Fruit fly (Drosophila melanogaster) whole organism, embryonic: ENCODE results near the gene CG16789.

Experiments
- Atf3 ChIP-seq: fragments of 200-800 bp; sonication (Bioruptor generic); optimal IDR thresholded peaks from 3 replicates; lab custom pipeline; 2016; ENCODE audit warnings: missing biosample characterization, missing genetic modification characterization
- CG10431 ChIP-seq: fragments of 200-800 bp; sonication (Bioruptor generic); optimal IDR thresholded peaks from 3 replicates; lab custom pipeline; 2018; ENCODE audit warnings: missing biosample characterization, mild to moderate bottlenecking, missing genetic modification characterization
- CG11695 ChIP-seq: fragments of 200-800 bp; sonication (Bioruptor generic); IDR thresholded peaks from 3 replicates; pipeline ENCODE4 v1.3.6; 2022; ENCODE audit warnings: missing biosample characterization, missing genetic modification characterization
- CG1233 ChIP-seq: fragments of 200-800 bp; sonication (Bioruptor generic); optimal IDR thresholded peaks from 4 replicates; lab custom pipeline; 2018; ENCODE audit warnings: missing biosample characterization, mild to moderate bottlenecking, missing genetic modification characterization
- CG12391 ChIP-seq: fragments of 200-800 bp; sonication (Bioruptor generic); optimal IDR thresholded peaks from 3 replicates; lab custom pipeline; 2018; ENCODE audit warnings: missing biosample characterization, mild to moderate bottlenecking, missing genetic modification characterization, moderate library complexity
- CG14050 ChIP-seq: fragments of 200-800 bp; sonication (Bioruptor generic); IDR thresholded peaks from 3 replicates; pipeline ENCODE4 v1.3.6; 2022; ENCODE audit warnings: missing biosample characterization, missing genetic modification characterization
- CG15073 ChIP-seq: fragments of 200-800 bp; sonication (Bioruptor generic); optimal IDR thresholded peaks from 2 replicates; lab custom pipeline; 2016; ENCODE audit warnings: missing biosample characterization, missing genetic modification characterization
- CG15514 ChIP-seq: fragments of 200-800 bp; sonication (Bioruptor generic); optimal IDR thresholded peaks from 3 replicates; lab custom pipeline; 2017; ENCODE audit warnings: missing biosample characterization, missing genetic modification characterization, mild to moderate bottlenecking, moderate library complexity, missing genetic modification reagents
- CG1603 ChIP-seq: fragments of 200-800 bp; sonication (Bioruptor generic); optimal IDR thresholded peaks from 2 replicates; lab custom pipeline; 2019; ENCODE audit warnings: missing biosample characterization, mild to moderate bottlenecking, missing genetic modification characterization, moderate library complexity
- CG16863 ChIP-seq: fragments of 200-800 bp; sonication (Bioruptor generic); optimal IDR thresholded peaks from 3 replicates; lab custom pipeline; 2016; ENCODE audit warnings: missing biosample characterization, missing genetic modification characterization
- CG17361 ChIP-seq: fragments of 200-800 bp; sonication (Bioruptor generic); IDR thresholded peaks from 3 replicates; pipeline ENCODE4 v1.3.6; 2022; ENCODE audit warnings: missing biosample characterization, missing genetic modification characterization
- CG2678 ChIP-seq: fragments of 200-800 bp; sonication (Bioruptor generic); optimal IDR thresholded peaks from 3 replicates; lab custom pipeline; 2019; ENCODE audit warnings: missing biosample characterization, mild to moderate bottlenecking, missing genetic modification characterization, moderate library complexity
- CG33557 ChIP-seq: fragments of 200-800 bp; sonication (Bioruptor generic); optimal IDR thresholded peaks from 2 replicates; lab custom pipeline; 2019; ENCODE audit warnings: missing biosample characterization, mild to moderate bottlenecking, missing genetic modification characterization, moderate library complexity
- CG4360 ChIP-seq: fragments of 200-800 bp; sonication (Bioruptor generic); IDR thresholded peaks from 2 replicates; pipeline ENCODE4 v1.3.6; 2022; ENCODE audit warnings: missing biosample characterization, missing genetic modification characterization
- CG4424 ChIP-seq: fragments of 200-800 bp; sonication (Bioruptor generic); optimal IDR thresholded peaks from 3 replicates; lab custom pipeline; 2016; ENCODE audit warnings: missing biosample characterization, missing genetic modification characterization
- CG4854 ChIP-seq: fragments of 200-800 bp; sonication (Bioruptor generic); optimal IDR thresholded peaks from 2 replicates; lab custom pipeline; 2016; ENCODE audit warnings: missing biosample characterization, missing genetic modification characterization, inconsistent platforms
- CG6175 ChIP-seq: fragments of 200-800 bp; sonication (Bioruptor generic); IDR thresholded peaks from 3 replicates; pipeline ENCODE4 v1.3.6; 2022; ENCODE audit warnings: missing biosample characterization, missing genetic modification characterization
- CG6765 ChIP-seq: fragments of 200-800 bp; sonication (Bioruptor generic); optimal IDR thresholded peaks from 3 replicates; lab custom pipeline; 2017; ENCODE audit warnings: missing biosample characterization, mild to moderate bottlenecking, missing genetic modification characterization
- CG6791 ChIP-seq: fragments of 200-800 bp; sonication (Bioruptor generic); IDR thresholded peaks from 3 replicates; pipeline ENCODE4 v1.3.6; 2022; ENCODE audit warnings: missing biosample characterization, missing genetic modification characterization; ENCODE audit not compliant: partially characterized antibody
- CG6854 ChIP-seq: fragments of 200-800 bp; sonication (Bioruptor generic); optimal IDR thresholded peaks from 3 replicates; lab custom pipeline; 2017; ENCODE audit warnings: missing biosample characterization, mild to moderate bottlenecking, missing genetic modification characterization
- CG7786 ChIP-seq: fragments of 200-800 bp; sonication (Bioruptor generic); optimal IDR thresholded peaks from 2 replicates; lab custom pipeline; 2016; ENCODE audit warnings: missing biosample characterization, missing genetic modification characterization
- CHES-1-like ChIP-seq: fragments of 200-800 bp; sonication (Bioruptor generic); optimal IDR thresholded peaks from 2 replicates; lab custom pipeline; 2016; ENCODE audit warnings: missing biosample characterization, missing genetic modification characterization
- Camta ChIP-seq: fragments of 200-800 bp; sonication (Bioruptor generic); optimal IDR thresholded peaks from 2 replicates; lab custom pipeline; 2016; ENCODE audit warnings: missing biosample characterization, missing genetic modification characterization
- CoRest ChIP-seq: fragments of 200-800 bp; sonication (Bioruptor generic); optimal IDR thresholded peaks from 3 replicates; lab custom pipeline; 2018; ENCODE audit warnings: missing biosample characterization, mild to moderate bottlenecking, missing genetic modification characterization, moderate library complexity
- D ChIP-seq, 2 experiments: fragments of 200-800 bp in 1 of 2; fragments of >200 bp in 1 of 2; sonication (Bioruptor generic) in 1 of 2; optimal IDR thresholded peaks; 2 replicates in 1 of 2; 3 replicates in 1 of 2; lab custom pipeline; 2017; ENCODE audit warnings: mild to moderate bottlenecking in 1 of 2, missing biosample characterization in 1 of 2, missing genetic modification characterization in 1 of 2, missing genetic modification reagents in 1 of 2
- Dip2 ChIP-seq: fragments of 200-800 bp; sonication (Bioruptor generic); IDR thresholded peaks from 2 replicates; pipeline ENCODE4 v1.3.6; 2022; ENCODE audit warnings: missing biosample characterization, missing genetic modification characterization
- ERR ChIP-seq: fragments of 200-800 bp; sonication (Bioruptor generic); optimal IDR thresholded peaks from 2 replicates; lab custom pipeline; 2016; ENCODE audit warnings: missing biosample characterization, missing genetic modification characterization
- GATAe ChIP-seq: fragments of 200-800 bp; sonication (Bioruptor generic); conservative IDR thresholded peaks from 2 replicates; pipeline ENCODE4 v1.3.6; 2022; ENCODE audit warnings: missing biosample characterization, missing genetic modification characterization
- Gsc ChIP-seq: fragments of 200-800 bp; sonication (Bioruptor generic); IDR thresholded peaks from 2 replicates; pipeline ENCODE4 v1.3.6; 2022; ENCODE audit warnings: missing biosample characterization, missing genetic modification characterization
- Mes4 ChIP-seq: fragments of 200-800 bp; sonication (Bioruptor generic); optimal IDR thresholded peaks from 2 replicates; lab custom pipeline; 2016; ENCODE audit warnings: missing biosample characterization, missing genetic modification characterization
- Myb ChIP-seq: fragments of 200-800 bp; sonication (Bioruptor generic); optimal IDR thresholded peaks from 2 replicates; lab custom pipeline; 2016; ENCODE audit warnings: missing biosample characterization, missing genetic modification characterization
- Sin3A ChIP-seq: fragments of >200 bp; optimal IDR thresholded peaks from 2 replicates; lab custom pipeline; 2018
- TFAM ChIP-seq: fragments of 200-800 bp; sonication (Bioruptor generic); optimal IDR thresholded peaks from 2 replicates; lab custom pipeline; 2017; ENCODE audit warnings: missing biosample characterization, missing genetic modification characterization, inconsistent platforms
- YL-1 ChIP-seq: fragments of 200-800 bp; sonication (Bioruptor generic); optimal IDR thresholded peaks from 3 replicates; lab custom pipeline; 2017; ENCODE audit warnings: missing biosample characterization, mild to moderate bottlenecking, missing genetic modification characterization
- al ChIP-seq: fragments of 200-800 bp; sonication (Bioruptor generic); IDR thresholded peaks from 2 replicates; pipeline ENCODE4 v1.3.6; 2022; ENCODE audit warnings: missing biosample characterization, missing genetic modification characterization
- az2 ChIP-seq: fragments of 200-800 bp; sonication (Bioruptor generic); optimal IDR thresholded peaks from 3 replicates; lab custom pipeline; 2016; ENCODE audit warnings: missing biosample characterization, missing genetic modification characterization
- croc ChIP-seq: fragments of 200-800 bp; sonication (Bioruptor generic); conservative IDR thresholded peaks from 3 replicates; pipeline ENCODE4 v1.3.6; 2022; ENCODE audit warnings: missing biosample characterization, missing genetic modification characterization
- crol ChIP-seq: fragments of 200-800 bp; sonication (Bioruptor generic); IDR thresholded peaks from 2 replicates; pipeline ENCODE4 v1.3.6; 2022; ENCODE audit warnings: missing biosample characterization, missing genetic modification characterization
- dati ChIP-seq: fragments of 200-800 bp; sonication (Bioruptor generic); IDR thresholded peaks from 2 replicates; pipeline ENCODE4 v1.3.6; 2022; ENCODE audit warnings: missing biosample characterization, missing genetic modification characterization
- dmrt11E ChIP-seq: fragments of 200-800 bp; sonication (Bioruptor generic); optimal IDR thresholded peaks from 3 replicates; lab custom pipeline; 2018; ENCODE audit warnings: missing biosample characterization, mild to moderate bottlenecking, missing genetic modification characterization, moderate library complexity
- dpn ChIP-seq, 2 experiments: fragments of 200-800 bp; sonication (Bioruptor generic); optimal IDR thresholded peaks; 3 replicates each; lab custom pipeline; 2016; ENCODE audit warnings: missing biosample characterization in 2 of 2, missing genetic modification characterization in 2 of 2
- fd102C ChIP-seq: fragments of 200-800 bp; sonication (Bioruptor generic); optimal IDR thresholded peaks from 2 replicates; lab custom pipeline; 2018; ENCODE audit warnings: missing biosample characterization, mild to moderate bottlenecking, missing genetic modification characterization, moderate library complexity
- fu2 ChIP-seq: fragments of 200-800 bp; sonication (Bioruptor generic); optimal IDR thresholded peaks from 2 replicates; lab custom pipeline; 2016; ENCODE audit warnings: missing biosample characterization, missing genetic modification characterization
- gro ChIP-seq: fragments of 200-800 bp; sonication (Bioruptor generic); optimal IDR thresholded peaks from 2 replicates; lab custom pipeline; 2016; ENCODE audit warnings: missing biosample characterization, missing genetic modification characterization
- gsb-n ChIP-seq: fragments of 200-800 bp; sonication (Bioruptor generic); optimal IDR thresholded peaks from 3 replicates; lab custom pipeline; 2018; ENCODE audit warnings: missing biosample characterization, mild to moderate bottlenecking, missing genetic modification characterization
- hb ChIP-seq: fragments of 200-800 bp; sonication (Bioruptor generic); IDR thresholded peaks from 3 replicates; pipeline ENCODE4 v1.3.6; 2022; ENCODE audit warnings: missing biosample characterization, missing genetic modification characterization; ENCODE audit not compliant: partially characterized antibody
- luna ChIP-seq: fragments of 200-800 bp; sonication (Bioruptor generic); optimal IDR thresholded peaks from 2 replicates; lab custom pipeline; 2016; ENCODE audit warnings: missing biosample characterization, missing genetic modification characterization
- phol ChIP-seq: fragments of 200-800 bp; sonication (Bioruptor generic); optimal IDR thresholded peaks from 3 replicates; lab custom pipeline; 2018; ENCODE audit warnings: missing biosample characterization, mild to moderate bottlenecking, missing genetic modification characterization, moderate library complexity
- sens-2 ChIP-seq: fragments of 200-800 bp; sonication (Bioruptor generic); IDR thresholded peaks from 2 replicates; pipeline ENCODE4 v1.3.6; 2022; ENCODE audit warnings: missing biosample characterization, missing genetic modification characterization
- trh ChIP-seq: fragments of 200-800 bp; sonication (Bioruptor generic); optimal IDR thresholded peaks from 2 replicates; lab custom pipeline; 2016; ENCODE audit warnings: missing biosample characterization, missing genetic modification characterization
- unc-4 ChIP-seq: fragments of 200-800 bp; sonication (Bioruptor generic); IDR thresholded peaks from 2 replicates; pipeline ENCODE4 v1.3.6; 2022; ENCODE audit warnings: missing biosample characterization, missing genetic modification characterization; ENCODE audit not compliant: partially characterized antibody

The CG16789 gene

dm6 chr3R:9590952-9591532 lies 25.0 kb downstream of the CG16789 start, which contains the start of the genes bocks and CG8312 (continued):
- TF ChIP-seq Sin3A (lab: Kevin White, UChicago): peak; percentile 99
- TF ChIP-seq phol (tag; lab: Kevin White, UChicago): peak; percentile 80
- TF ChIP-seq CG4360: no peak
- TF ChIP-seq Myb (GFP tag; lab: Kevin White, UChicago): peak; percentile 72
- TF ChIP-seq CG6791: no peak
- TF ChIP-seq croc (GFP tag; lab: Robert Waterston, UW): no peak
- no peak for TF ChIP-seq CG16863 (GFP tag; lab: Kevin White, UChicago)
- TF ChIP-seq CG4854: peak; percentile 3
- peak; percentile 47 for TF ChIP-seq CoRest (tag; lab: Kevin White, UChicago)
- TF ChIP-seq CG15073 (GFP tag; lab: Kevin White, UChicago): no peak
- TF ChIP-seq az2: no peak
- TF ChIP-seq CG14050 (GFP tag; lab: Robert Waterston, UW): no peak
- peak; percentile 57 for TF ChIP-seq Camta (GFP tag; lab: Kevin White, UChicago)
- TF ChIP-seq TFAM (GFP tag; lab: Kevin White, UChicago): no peak
- TF ChIP-seq YL-1 (GFP tag; lab: Kevin White, UChicago): peak; percentile 70
- TF ChIP-seq luna: no peak
- no peak for TF ChIP-seq GATAe (GFP tag; lab: Robert Waterston, UW)
- TF ChIP-seq CG10431 (GFP tag; lab: Kevin White, UChicago): no peak
- TF ChIP-seq CG12391 (tag; lab: Kevin White, UChicago): peak; percentile 57
- peak; percentile 13 for TF ChIP-seq fu2 (GFP tag; lab: Kevin White, UChicago)
- TF ChIP-seq dati (GFP tag; lab: Robert Waterston, UW): no peak
- peak; percentile 85 for TF ChIP-seq CHES-1-like
- TF ChIP-seq CG33557 (GFP tag; lab: Kevin White, UChicago): no peak
- TF ChIP-seq Gsc (GFP tag; lab: Robert Waterston, UW): no peak
- TF ChIP-seq gro (GFP tag; lab: Kevin White, UChicago): peak; percentile 69
- TF ChIP-seq dpn (GFP tag; optimal IDR thresholded peaks at IDR 0.05; lab: Kevin White, UChicago): peak; percentile 49 to 64
- TF ChIP-seq D (optimal IDR thresholded peaks at IDR 0.05; lab: Kevin White, UChicago): peak; percentile 64
- TF ChIP-seq D (GFP tag; optimal IDR thresholded peaks at IDR 0.05; lab: Kevin White, UChicago): no peak
- TF ChIP-seq fd102C (GFP tag; lab: Kevin White, UChicago): no peak
- peak; percentile 84 for TF ChIP-seq CG1603
- TF ChIP-seq sens-2 (GFP tag; lab: Robert Waterston, UW): no peak
- TF ChIP-seq al (GFP tag; lab: Robert Waterston, UW): no peak
- TF ChIP-seq CG6175: no peak
- peak; percentile 22 for TF ChIP-seq CG2678 (tag; lab: Kevin White, UChicago)
- TF ChIP-seq Mes4 (GFP tag; lab: Kevin White, UChicago): peak; percentile 46
- TF ChIP-seq CG4424: peak; percentile 50
- no peak for TF ChIP-seq crol (GFP tag; lab: Robert Waterston, UW)
- peak; percentile 80 for TF ChIP-seq ERR (GFP tag; lab: Kevin White, UChicago)
- peak; percentile 16 for TF ChIP-seq dmrt11E (tag; lab: Kevin White, UChicago)
- TF ChIP-seq Atf3: peak; percentile 85
- TF ChIP-seq trh (GFP tag; lab: Kevin White, UChicago): no peak
- peak; percentile 80 for TF ChIP-seq CG15514 (GFP tag; lab: Kevin White, UChicago)
- no peak for TF ChIP-seq CG11695 (GFP tag; lab: Robert Waterston, UW)
- no peak for TF ChIP-seq CG17361 (GFP tag; lab: Robert Waterston, UW)
- no peak for TF ChIP-seq Dip2 (GFP tag; lab: Robert Waterston, UW)
- no peak for TF ChIP-seq CG6765 (GFP tag; lab: Kevin White, UChicago)
- peak; percentile 1 for TF ChIP-seq CG6854
- TF ChIP-seq hb (GFP tag; lab: Robert Waterston, UW): no peak
- no peak for TF ChIP-seq unc-4 (GFP tag; lab: Robert Waterston, UW)
- peak; percentile 35 for TF ChIP-seq CG1233 (GFP tag; lab: Kevin White, UChicago)
- TF ChIP-seq CG7786: peak; percentile 48
- peak; percentile 66 for TF ChIP-seq gsb-n (tag; lab: Kevin White, UChicago)
